Worm (Caenorhabditis elegans): ENCODE results near the gene srz-5.
"Not testable (repeated sequence)": the region's sequence is repeated elsewhere in the genome, so short reads cannot be mapped to it uniquely, and the experiment has no call there.

DNA sequence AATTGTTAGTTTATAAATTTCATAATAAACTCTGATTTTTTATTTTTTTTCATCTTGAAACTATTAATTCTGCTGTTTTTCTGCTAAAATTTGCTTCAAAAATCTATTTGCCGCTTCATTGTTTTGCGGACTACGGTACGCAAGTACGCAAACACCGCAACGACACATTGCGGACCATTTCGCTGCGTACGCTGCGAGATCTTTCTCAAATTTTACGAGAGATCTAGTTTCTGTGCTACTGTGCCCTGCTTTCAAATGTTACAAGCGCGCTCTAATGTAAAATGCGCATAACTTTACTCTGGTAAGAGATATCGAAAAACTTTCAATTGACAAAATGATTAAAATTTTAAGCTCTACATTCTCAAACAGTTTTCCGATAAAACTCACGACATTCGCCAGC, 9.0 kb upstream of the srz-5 start:
- not testable (repeated sequence) for TF ChIP-seq fkh-6, pqm-1 (tag; optimal IDR thresholded peaks at IDR 0.05)

Measured in whole organism, late embryonic.